Worm (Caenorhabditis elegans) whole organism, mixed stage, embryonic: Measurements from ENCODE around the gene dct-11.

Experiments used
- bed-3 ChIP-seq: fragments of 200-800 bp; sonication (Bioruptor generic); optimal IDR thresholded peaks from 3 replicates; lab custom pipeline; 2018; ENCODE audit warnings: mild to moderate bottlenecking, missing genetic modification characterization, moderate library complexity, missing compliant biosample characterization
- elt-3 ChIP-seq: fragments of 150-350 bp; optimal IDR thresholded peaks from 2 replicates; lab custom pipeline; 2014; ENCODE audit warnings: missing biosample characterization, missing genetic modification characterization
- lin-13 ChIP-seq: fragments of 150-350 bp; optimal IDR thresholded peaks from 2 replicates; lab custom pipeline; 2014; ENCODE audit warnings: missing biosample characterization, missing genetic modification characterization
- tbx-8 ChIP-seq: fragments of 200-800 bp; sonication (Bioruptor generic); optimal IDR thresholded peaks from 2 replicates; lab custom pipeline; 2018; ENCODE audit warnings: mild to moderate bottlenecking, missing genetic modification characterization, moderate library complexity, missing compliant biosample characterization
- ztf-11 ChIP-seq: fragments of 150-350 bp; optimal IDR thresholded peaks from 2 replicates; lab custom pipeline; 2014; ENCODE audit warnings: missing biosample characterization, missing genetic modification characterization

- no peak for TF ChIP-seq elt-3 (tag; lab: Kevin White, UChicago)
- TF ChIP-seq lin-13 (tag; lab: Kevin White, UChicago): no peak
- no peak for TF ChIP-seq bed-3
- no peak for TF ChIP-seq tbx-8 (GFP tag; lab: Kevin White, UChicago)
- TF ChIP-seq ztf-11 (tag; lab: Kevin White, UChicago): no peak
These were observed 11.5 kb downstream of the dct-11 start for ce11 chrX:5828085-5828484.
